Worm (Caenorhabditis elegans) whole organism, L1 larva: ENCODE results near the gene bath-37.

Source experiments
- C16A3.4 ChIP-seq: fragments of 150-350 bp; optimal IDR thresholded peaks from 2 replicates; lab custom pipeline; 2014; ENCODE audit warnings: missing biosample characterization, missing genetic modification characterization
- C34B4.2 ChIP-seq: sonication (generic microtip); optimal IDR thresholded peaks from 2 replicates; lab custom pipeline; 2017; ENCODE audit warnings: mild to moderate bottlenecking, missing genetic modification characterization, missing compliant biosample characterization
- F16B12.6 ChIP-seq: fragments of 150-350 bp; optimal IDR thresholded peaks from 2 replicates; lab custom pipeline; 2014; ENCODE audit warnings: missing biosample characterization, missing genetic modification characterization
- Y116A8C.19 ChIP-seq: sonication (generic microtip); optimal IDR thresholded peaks from 2 replicates; lab custom pipeline; 2016; ENCODE audit warnings: missing compliant biosample characterization, missing genetic modification characterization, borderline replicate concordance
- aha-1 ChIP-seq: fragments of 150-350 bp; optimal IDR thresholded peaks from 2 replicates; lab custom pipeline; 2014; ENCODE audit warnings: missing biosample characterization, missing genetic modification characterization
- alr-1 ChIP-seq: fragments of 200-800 bp; sonication (Bioruptor generic); optimal IDR thresholded peaks from 2 replicates; lab custom pipeline; 2018; ENCODE audit warnings: borderline replicate concordance, mild to moderate bottlenecking, missing genetic modification characterization, missing compliant biosample characterization
- aly-2 ChIP-seq: fragments of 150-350 bp; optimal IDR thresholded peaks from 2 replicates; lab custom pipeline; 2014; ENCODE audit warnings: missing biosample characterization, missing genetic modification characterization
- ceh-8 ChIP-seq: fragments of 200-800 bp; sonication (Bioruptor generic); optimal IDR thresholded peaks from 2 replicates; lab custom pipeline; 2018; ENCODE audit warnings: mild to moderate bottlenecking, missing genetic modification characterization, moderate library complexity, missing compliant biosample characterization
- ceh-88 ChIP-seq: fragments of 200-800 bp; sonication (Bioruptor generic); IDR thresholded peaks from 2 replicates; pipeline ENCODE4 v1.3.6; 2022; ENCODE audit warnings: missing genetic modification characterization, missing compliant biosample characterization
- ceh-90 ChIP-seq: sonication (generic microtip); optimal IDR thresholded peaks from 2 replicates; lab custom pipeline; 2016; ENCODE audit warnings: missing genetic modification characterization, missing compliant biosample characterization
- ces-1 ChIP-seq: fragments of 150-350 bp; optimal IDR thresholded peaks from 2 replicates; lab custom pipeline; 2014; ENCODE audit warnings: missing biosample characterization, missing genetic modification reagents, missing genetic modification characterization
- dpl-1 ChIP-seq, 3 experiments: fragments of 150-350 bp in 2 of 3; sonication (generic microtip) in 1 of 3; optimal IDR thresholded peaks; 2 replicates each; lab custom pipeline; 2014 to 2017; ENCODE audit warnings: missing biosample characterization in 3 of 3, missing genetic modification characterization in 3 of 3, missing genetic modification reagents in 3 of 3
- egl-13 ChIP-seq: sonication (generic microtip); optimal IDR thresholded peaks from 2 replicates; lab custom pipeline; 2016; ENCODE audit warnings: missing genotype, missing genetic modification reagents, missing genetic modification characterization, missing compliant biosample characterization
- egl-27 ChIP-seq, 2 experiments: fragments of 150-350 bp in 1 of 2; sonication (generic microtip); optimal IDR thresholded peaks; 3 replicates each; lab custom pipeline; 2017 to 2018; ENCODE audit warnings: missing biosample characterization in 2 of 2, missing genetic modification characterization in 2 of 2, missing genetic modification reagents in 2 of 2
- elt-2 ChIP-seq: sonication (generic microtip); optimal IDR thresholded peaks from 2 replicates; lab custom pipeline; 2016; ENCODE audit warnings: missing genetic modification characterization, mild to moderate bottlenecking, inconsistent platforms, missing compliant biosample characterization, missing genetic modification reagents
- elt-3 ChIP-seq, 6 experiments: fragments of 150-350 bp in 1 of 6; sonication (generic microtip); optimal IDR thresholded peaks; 2 replicates each; lab custom pipeline; 2017 to 2018; ENCODE audit warnings: missing biosample characterization in 6 of 6, missing genetic modification characterization in 6 of 6, inconsistent platforms in 1 of 6
- ets-5 ChIP-seq: fragments of 200-800 bp; sonication (Bioruptor generic); IDR thresholded peaks from 2 replicates; pipeline ENCODE4 v1.3.6; 2022; ENCODE audit warnings: missing genetic modification characterization, missing compliant biosample characterization
- fos-1 ChIP-seq: fragments of 150-350 bp; optimal IDR thresholded peaks from 2 replicates; lab custom pipeline; 2014; ENCODE audit warnings: missing biosample characterization, missing genetic modification characterization
- grh-1 ChIP-seq: fragments of 200-800 bp; sonication (Bioruptor generic); IDR thresholded peaks from 2 replicates; pipeline ENCODE4 v1.3.6; 2022; ENCODE audit warnings: missing genetic modification reagents, missing genetic modification characterization, missing compliant biosample characterization
- hlh-4 ChIP-seq: sonication (generic microtip); optimal IDR thresholded peaks from 2 replicates; lab custom pipeline; 2016; ENCODE audit warnings: mild to moderate bottlenecking, missing genetic modification characterization, missing compliant biosample characterization
- hpl-2 ChIP-seq: fragments of 150-350 bp; optimal IDR thresholded peaks from 2 replicates; lab custom pipeline; 2014; ENCODE audit warnings: missing biosample characterization, missing genetic modification reagents, missing genetic modification characterization
- isw-1 ChIP-seq: fragments of 200-800 bp; sonication (Bioruptor generic); IDR thresholded peaks from 2 replicates; pipeline ENCODE4 v1.3.6; 2022; ENCODE audit warnings: missing genetic modification characterization, missing compliant biosample characterization
- lin-13 ChIP-seq: fragments of 150-350 bp; optimal IDR thresholded peaks from 2 replicates; lab custom pipeline; 2014; ENCODE audit warnings: missing biosample characterization, missing genetic modification reagents, missing genetic modification characterization
- lin-14 ChIP-seq: fragments of 200-800 bp; sonication (Bioruptor generic); optimal IDR thresholded peaks from 2 replicates; lab custom pipeline; 2018; ENCODE audit warnings: mild to moderate bottlenecking, missing genetic modification characterization, moderate library complexity, missing compliant biosample characterization
- lin-15B ChIP-seq: fragments of 150-350 bp; sonication (generic microtip); optimal IDR thresholded peaks from 3 replicates; lab custom pipeline; 2014; ENCODE audit warnings: missing biosample characterization, missing genetic modification characterization
- lin-35 ChIP-seq, 2 experiments: fragments of 150-350 bp; optimal IDR thresholded peaks; 2 replicates each; lab custom pipeline; 2014; ENCODE audit warnings: missing biosample characterization in 2 of 2, missing genetic modification characterization in 2 of 2, missing genetic modification reagents in 2 of 2
- lin-39 ChIP-seq: fragments of 150-350 bp; optimal IDR thresholded peaks from 2 replicates; lab custom pipeline; 2014; ENCODE audit warnings: missing biosample characterization, missing genetic modification reagents, missing genetic modification characterization
- lsy-2 ChIP-seq, 2 experiments: fragments of 150-350 bp; optimal IDR thresholded peaks; 2 replicates each; lab custom pipeline; 2014; ENCODE audit warnings: missing biosample characterization in 2 of 2, missing genetic modification characterization in 2 of 2
- mab-9 ChIP-seq: fragments of 200-800 bp; sonication (Bioruptor generic); IDR thresholded peaks from 2 replicates; pipeline ENCODE4 v1.3.6; 2022; ENCODE audit warnings: missing genetic modification reagents, missing genetic modification characterization, missing compliant biosample characterization
- mdl-1 ChIP-seq, 2 experiments: fragments of 150-350 bp; optimal IDR thresholded peaks; 2 replicates each; lab custom pipeline; 2014 to 2017; ENCODE audit warnings: missing biosample characterization in 2 of 2, missing genetic modification characterization in 2 of 2, inconsistent platforms in 1 of 2
- mef-2 ChIP-seq: fragments of 150-350 bp; optimal IDR thresholded peaks from 2 replicates; lab custom pipeline; 2014; ENCODE audit warnings: missing biosample characterization, missing genetic modification characterization
- mep-1 ChIP-seq: fragments of 150-350 bp; optimal IDR thresholded peaks from 2 replicates; lab custom pipeline; 2014; ENCODE audit warnings: missing biosample characterization, missing genetic modification characterization
- nhr-12 ChIP-seq: sonication (generic microtip); optimal IDR thresholded peaks from 2 replicates; lab custom pipeline; 2017; ENCODE audit warnings: missing biosample characterization, missing genetic modification characterization
- nhr-237 ChIP-seq: fragments of 150-350 bp; optimal IDR thresholded peaks from 2 replicates; lab custom pipeline; 2014; ENCODE audit warnings: missing biosample characterization, missing genetic modification characterization
- nhr-28 ChIP-seq: fragments of 150-350 bp; optimal IDR thresholded peaks from 2 replicates; lab custom pipeline; 2014; ENCODE audit warnings: missing biosample characterization, missing genetic modification characterization
- nhr-71 ChIP-seq: sonication (generic microtip); optimal IDR thresholded peaks from 2 replicates; lab custom pipeline; 2016; ENCODE audit warnings: mild to moderate bottlenecking, missing genetic modification characterization, moderate library complexity, missing compliant biosample characterization
- nhr-76 ChIP-seq: sonication (generic microtip); optimal IDR thresholded peaks from 2 replicates; lab custom pipeline; 2017; ENCODE audit warnings: missing biosample characterization, missing genetic modification characterization
- nhr-90 ChIP-seq: sonication (generic microtip); optimal IDR thresholded peaks from 2 replicates; lab custom pipeline; 2016; ENCODE audit warnings: mild to moderate bottlenecking, missing genetic modification characterization, missing compliant biosample characterization; ENCODE audit not compliant: poor library complexity
- pax-3 ChIP-seq: fragments of 200-800 bp; sonication (Bioruptor generic); optimal IDR thresholded peaks from 2 replicates; lab custom pipeline; 2018; ENCODE audit warnings: mild to moderate bottlenecking, missing genetic modification characterization, moderate library complexity, missing compliant biosample characterization
- pqm-1 ChIP-seq: sonication (generic microtip); optimal IDR thresholded peaks from 3 replicates; lab custom pipeline; 2017; ENCODE audit warnings: missing biosample characterization, missing genetic modification characterization
- rnt-1 ChIP-seq: sonication (generic microtip); optimal IDR thresholded peaks from 2 replicates; lab custom pipeline; 2016; ENCODE audit warnings: mild to moderate bottlenecking, missing genetic modification characterization, moderate library complexity, missing compliant biosample characterization
- snu-23 ChIP-seq: sonication (generic microtip); optimal IDR thresholded peaks from 2 replicates; lab custom pipeline; 2016; ENCODE audit warnings: missing genetic modification characterization, missing compliant biosample characterization
- sptf-1 ChIP-seq: fragments of 150-350 bp; optimal IDR thresholded peaks from 2 replicates; lab custom pipeline; 2014; ENCODE audit warnings: missing biosample characterization, missing genetic modification characterization
- swsn-7 ChIP-seq: sonication (generic microtip); optimal IDR thresholded peaks from 2 replicates; lab custom pipeline; 2016; ENCODE audit warnings: missing genetic modification characterization, missing compliant biosample characterization
- tlp-1 ChIP-seq: fragments of 150-350 bp; optimal IDR thresholded peaks from 2 replicates; lab custom pipeline; 2014; ENCODE audit warnings: missing biosample characterization, missing genetic modification characterization
- unc-30 ChIP-seq: sonication (generic microtip); optimal IDR thresholded peaks from 2 replicates; lab custom pipeline; 2017; ENCODE audit warnings: missing biosample characterization, missing genetic modification characterization
- unc-86 ChIP-seq: sonication (generic microtip); optimal IDR thresholded peaks from 2 replicates; lab custom pipeline; 2016; ENCODE audit warnings: missing genetic modification characterization, missing compliant biosample characterization
- unc-98 ChIP-seq: fragments of 200-800 bp; sonication (Bioruptor generic); IDR thresholded peaks from 2 replicates; pipeline ENCODE4 v1.3.6; 2022; ENCODE audit warnings: missing genetic modification characterization, missing compliant biosample characterization
- vab-15 ChIP-seq: sonication (generic microtip); optimal IDR thresholded peaks from 2 replicates; lab custom pipeline; 2017; ENCODE audit warnings: missing genotype, mild to moderate bottlenecking, missing genetic modification characterization, missing compliant biosample characterization
- xbp-1 ChIP-seq: sonication (generic microtip); optimal IDR thresholded peaks from 2 replicates; lab custom pipeline; 2016; ENCODE audit warnings: missing genetic modification characterization, missing compliant biosample characterization
- zip-4 ChIP-seq: fragments of 200-800 bp; sonication (Bioruptor generic); optimal IDR thresholded peaks from 2 replicates; lab custom pipeline; 2018; ENCODE audit warnings: mild to moderate bottlenecking, missing genetic modification characterization, moderate library complexity, missing compliant biosample characterization
- ztf-11 ChIP-seq, 2 experiments: sonication (generic microtip); optimal IDR thresholded peaks; 2 replicates each; lab custom pipeline; 2016 to 2017; ENCODE audit warnings: missing genetic modification characterization in 2 of 2, missing biosample characterization in 1 of 2, missing compliant biosample characterization in 1 of 2
- ztf-4 ChIP-seq: fragments of 150-350 bp; optimal IDR thresholded peaks from 2 replicates; lab custom pipeline; 2014; ENCODE audit warnings: missing biosample characterization, missing genetic modification characterization

Gene bath-37

DNA sequence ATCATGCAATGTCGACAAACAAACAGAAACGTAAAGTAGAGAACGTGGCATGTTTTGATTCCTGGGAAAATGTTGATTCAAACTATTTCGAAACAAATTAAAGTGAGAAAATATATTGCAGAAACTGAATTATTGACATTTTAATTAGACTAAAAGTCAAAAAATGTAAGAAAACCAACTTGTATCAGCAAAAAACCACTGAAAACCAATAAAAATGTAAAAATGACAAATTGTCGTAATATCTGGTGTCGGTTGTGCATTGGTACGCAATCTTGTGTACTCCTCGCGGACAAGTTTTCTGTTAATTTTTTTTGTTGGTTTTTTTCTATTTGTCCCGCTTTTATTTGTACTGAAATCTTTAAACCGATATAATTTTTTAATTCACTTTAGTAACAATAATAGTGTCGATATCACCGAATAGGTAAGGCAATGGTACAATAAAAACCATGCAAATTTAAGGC lies 38.9 kb upstream of the bath-37 start, which contains the start of gene T12G3.11:
T12G3.11 (minus strand) TSS at position 51 of the 461 bp plus-strand sequence.
- no peak for TF ChIP-seq ces-1
- TF ChIP-seq unc-86: no peak
- no peak for TF ChIP-seq nhr-28 (tag; lab: Kevin White, UChicago)
- TF ChIP-seq ets-5: no peak
- TF ChIP-seq ceh-8: no peak
- TF ChIP-seq nhr-12: no peak
- no peak for TF ChIP-seq isw-1 (GFP tag; lab: Robert Waterston, UW)
- no peak for TF ChIP-seq mef-2 (tag; lab: Kevin White, UChicago)
- TF ChIP-seq ztf-11 (tag; optimal IDR thresholded peaks at IDR 0.05; lab: Kevin White, UChicago): no peak
- no peak for TF ChIP-seq C16A3.4 (tag; lab: Kevin White, UChicago)
- no peak for TF ChIP-seq grh-1 (GFP tag; lab: Robert Waterston, UW)
- no peak for TF ChIP-seq zip-4
- TF ChIP-seq ztf-4 (tag; lab: Kevin White, UChicago): no peak
- no peak for TF ChIP-seq elt-2
- TF ChIP-seq pqm-1 (tag; lab: Kevin White, UChicago): no peak
- TF ChIP-seq aha-1: no peak
- TF ChIP-seq egl-27 (tag; optimal IDR thresholded peaks at IDR 0.05; lab: Kevin White, UChicago): no peak
- no peak for TF ChIP-seq nhr-237 (tag; lab: Kevin White, UChicago)
- TF ChIP-seq alr-1: no peak
- TF ChIP-seq mdl-1 (tag; optimal IDR thresholded peaks at IDR 0.05; lab: Kevin White, UChicago): peak in 1 of 2 experiments; percentile 11
- TF ChIP-seq fos-1: no peak
- no peak for TF ChIP-seq mab-9 (GFP tag; lab: Robert Waterston, UW)
- peak; percentile 10 for TF ChIP-seq lin-15B (tag; lab: Kevin White, UChicago)
- peak; percentile 86 for TF ChIP-seq F16B12.6
- TF ChIP-seq egl-13 (tag; lab: Kevin White, UChicago): no peak
- TF ChIP-seq nhr-71 (tag; lab: Kevin White, UChicago): peak; percentile 62
- no peak for TF ChIP-seq ceh-88 (GFP tag; lab: Robert Waterston, UW)
- no peak for TF ChIP-seq lin-13
- TF ChIP-seq ceh-90 (tag; lab: Kevin White, UChicago): no peak
- TF ChIP-seq unc-98: no peak
- TF ChIP-seq vab-15 (tag; lab: Kevin White, UChicago): no peak
- TF ChIP-seq nhr-76 (tag; lab: Kevin White, UChicago): no peak
- TF ChIP-seq dpl-1 (GFP tag; optimal IDR thresholded peaks at IDR 0.05; lab: Kevin White, UChicago): peak; percentile 30 to 56 (median 39)
- TF ChIP-seq nhr-90 (tag; lab: Kevin White, UChicago): no peak
- no peak for TF ChIP-seq unc-30 (tag; lab: Kevin White, UChicago)
- TF ChIP-seq tlp-1 (tag; lab: Kevin White, UChicago): no peak
- TF ChIP-seq lsy-2 (tag; optimal IDR thresholded peaks at IDR 0.05; lab: Kevin White, UChicago): peak; percentile 70 to 76
- TF ChIP-seq pax-3 (tag; lab: Kevin White, UChicago): no peak
- TF ChIP-seq lin-39 (tag; lab: Kevin White, UChicago): no peak
- peak; percentile 75 for TF ChIP-seq snu-23
- peak; percentile 48 for TF ChIP-seq lin-14 (GFP tag; lab: Kevin White, UChicago)
- peak; percentile 38 for TF ChIP-seq rnt-1 (tag; lab: Kevin White, UChicago)
- no peak for TF ChIP-seq aly-2 (tag; lab: Kevin White, UChicago)
- no peak for TF ChIP-seq mep-1 (tag; lab: Kevin White, UChicago)
- peak; percentile 49 to 55 for TF ChIP-seq lin-35 (GFP tag; optimal IDR thresholded peaks at IDR 0.05; lab: Kevin White, UChicago)
- peak in 1 of 6 experiments; percentile 19 for TF ChIP-seq elt-3 (tag; optimal IDR thresholded peaks at IDR 0.05; lab: Kevin White, UChicago)
- no peak for TF ChIP-seq hlh-4 (tag; lab: Kevin White, UChicago)
- no peak for TF ChIP-seq Y116A8C.19 (tag; lab: Kevin White, UChicago)
- TF ChIP-seq swsn-7 (tag; lab: Kevin White, UChicago): peak; percentile 59
- no peak for TF ChIP-seq sptf-1 (tag; lab: Kevin White, UChicago)
- no peak for TF ChIP-seq hpl-2 (GFP tag; lab: Kevin White, UChicago)
- peak; percentile 57 for TF ChIP-seq xbp-1 (tag; lab: Kevin White, UChicago)
- no peak for TF ChIP-seq C34B4.2 (tag; lab: Kevin White, UChicago)
